ENCODE assay signal across 3 fruit fly cellular contexts in genomic region chr3L:12442593-12442992, dm6.
A peak's percentile ranks its signal among the peaks of the same experiment; 100 is the strongest.
TF ChIP-seq lines count a peak whose summit lies in the region.

No protein-coding gene starts in this region.

TF ChIP-seq in whole organism, embryonic, 481 proteins besides CTCF, POLR2A, EP300 and RAD21 (continued from another document):
- TF ChIP-seq CG2712 (tag; optimal IDR thresholded peaks at IDR 0.05; lab: Kevin White, UChicago) = peak; percentile 56
- TF ChIP-seq Nf-YA (GFP tag; IDR thresholded peaks at IDR 0.05; lab: Robert Waterston, UW) = no peak
- TF ChIP-seq row (GFP tag; IDR thresholded peaks at IDR 0.05; lab: Robert Waterston, UW) = peak; percentile 59; the same call in 2 of the 3 replicates
- no peak for TF ChIP-seq Hand (GFP tag; optimal IDR thresholded peaks at IDR 0.05; lab: Kevin White, UChicago)
- peak; percentile 1 for TF ChIP-seq CG4424 (GFP tag; optimal IDR thresholded peaks at IDR 0.05; lab: Kevin White, UChicago)
- TF ChIP-seq Pdp1 (GFP tag; optimal IDR thresholded peaks at IDR 0.05; lab: Kevin White, UChicago) = peak in 1 of 2 experiments; percentile 39
- TF ChIP-seq D19B (GFP tag; optimal IDR thresholded peaks at IDR 0.05; lab: Kevin White, UChicago) = no peak
- TF ChIP-seq CG9727 (GFP tag; optimal IDR thresholded peaks at IDR 0.05; lab: Kevin White, UChicago) = peak; percentile 11
- TF ChIP-seq CG12391 (tag; optimal IDR thresholded peaks at IDR 0.05; lab: Kevin White, UChicago) = peak; percentile 32
- peak; percentile 9 for TF ChIP-seq phol (tag; optimal IDR thresholded peaks at IDR 0.05; lab: Kevin White, UChicago)
- peak; percentile 3 for TF ChIP-seq CoRest (tag; optimal IDR thresholded peaks at IDR 0.05; lab: Kevin White, UChicago)
- peak; percentile 19 for TF ChIP-seq az2 (GFP tag; optimal IDR thresholded peaks at IDR 0.05; lab: Kevin White, UChicago)
- TF ChIP-seq CG15601 (tag; optimal IDR thresholded peaks at IDR 0.05; lab: Kevin White, UChicago) = no peak
- peak; percentile 19 for TF ChIP-seq nom (GFP tag; optimal IDR thresholded peaks at IDR 0.05; lab: Kevin White, UChicago)
- peak; percentile 8 for TF ChIP-seq Blimp-1 (GFP tag; optimal IDR thresholded peaks at IDR 0.05; lab: Kevin White, UChicago)
- peak; percentile 68 for TF ChIP-seq sens (GFP tag; lab: Kevin White, UChicago)
- TF ChIP-seq Xrp1 (GFP tag; IDR thresholded peaks at IDR 0.05; lab: Robert Waterston, UW) = peak; percentile 48; the same call in 1 of the 2 replicates
- peak; percentile 18 for TF ChIP-seq trem (tag; optimal IDR thresholded peaks at IDR 0.05; lab: Kevin White, UChicago)
- no peak for TF ChIP-seq shn (GFP tag; optimal IDR thresholded peaks at IDR 0.05; lab: Kevin White, UChicago)
- peak; percentile 28 for TF ChIP-seq nmo (GFP tag; optimal IDR thresholded peaks at IDR 0.05; lab: Kevin White, UChicago)

TF ChIP-seq in whole organism, prepupa, 60 proteins besides CTCF, POLR2A, EP300 and RAD21 (continued from another document):
- no peak for TF ChIP-seq Lpt (GFP tag; optimal IDR thresholded peaks at IDR 0.05; lab: Kevin White, UChicago)
- TF ChIP-seq CG6792 (GFP tag; optimal IDR thresholded peaks at IDR 0.05; lab: Kevin White, UChicago) = peak; percentile 52
- peak; percentile 60 for TF ChIP-seq CG31627 (GFP tag; optimal IDR thresholded peaks at IDR 0.05; lab: Kevin White, UChicago)
- peak; percentile 5 for TF ChIP-seq CG16779 (tag; optimal IDR thresholded peaks at IDR 0.05; lab: Kevin White, UChicago)
- TF ChIP-seq dsx (GFP tag; optimal IDR thresholded peaks at IDR 0.05; lab: Kevin White, UChicago; ENCODE audit: poor library complexity, severe bottlenecking) = peak; percentile 87
- TF ChIP-seq spab (GFP tag; optimal IDR thresholded peaks at IDR 0.05; lab: Kevin White, UChicago) = peak; percentile 35
- peak; percentile 64 for TF ChIP-seq topi (GFP tag; optimal IDR thresholded peaks at IDR 0.05; lab: Kevin White, UChicago)
- TF ChIP-seq lz (GFP tag; optimal IDR thresholded peaks at IDR 0.05; lab: Kevin White, UChicago) = peak; percentile 47
- TF ChIP-seq CG15336 (GFP tag; IDR thresholded peaks at IDR 0.05; lab: Robert Waterston, UW) = peak; percentile 59
- peak; percentile 73 for TF ChIP-seq CG3032 (tag; optimal IDR thresholded peaks at IDR 0.05; lab: Kevin White, UChicago)
- peak; percentile 3 for TF ChIP-seq CG6854 (GFP tag; optimal IDR thresholded peaks at IDR 0.05; lab: Kevin White, UChicago)
- peak; percentile 65 to 71 for TF ChIP-seq ss (GFP tag; optimal IDR thresholded peaks at IDR 0.05; lab: Kevin White, UChicago)
- TF ChIP-seq Sox15 (GFP tag; optimal IDR thresholded peaks at IDR 0.05; lab: Kevin White, UChicago) = peak; percentile 51
- TF ChIP-seq CG4318 (GFP tag; optimal IDR thresholded peaks at IDR 0.05; lab: Kevin White, UChicago) = peak; percentile 62
- no peak for TF ChIP-seq dac (GFP tag; optimal IDR thresholded peaks at IDR 0.05; lab: Kevin White, UChicago)
- peak; percentile 53 for TF ChIP-seq net (GFP tag; optimal IDR thresholded peaks at IDR 0.05; lab: Kevin White, UChicago)
- TF ChIP-seq acj6 (GFP tag; optimal IDR thresholded peaks at IDR 0.05; lab: Kevin White, UChicago) = peak; percentile 70
- peak; percentile 88 for TF ChIP-seq svp (GFP tag; lab: Kevin White, UChicago)
- TF ChIP-seq Gug (GFP tag; IDR thresholded peaks at IDR 0.05; lab: Robert Waterston, UW) = no peak
- peak; percentile 66 for TF ChIP-seq Hr4 (GFP tag; optimal IDR thresholded peaks at IDR 0.05; lab: Kevin White, UChicago)
- TF ChIP-seq CG8319 (GFP tag; optimal IDR thresholded peaks at IDR 0.05; lab: Kevin White, UChicago) = peak; percentile 15
- TF ChIP-seq Ets96B (tag; optimal IDR thresholded peaks at IDR 0.05; lab: Kevin White, UChicago) = peak; percentile 71
- TF ChIP-seq pdm3 (GFP tag; optimal IDR thresholded peaks at IDR 0.05; lab: Kevin White, UChicago) = peak; percentile 78
- no peak for TF ChIP-seq CG11762 (GFP tag; optimal IDR thresholded peaks at IDR 0.05; lab: Kevin White, UChicago; ENCODE audit: insufficient read depth)
- peak; percentile 70 for TF ChIP-seq OdsH (GFP tag; optimal IDR thresholded peaks at IDR 0.05; lab: Kevin White, UChicago)
- TF ChIP-seq CG10631 (GFP tag; optimal IDR thresholded peaks at IDR 0.05; lab: Kevin White, UChicago) = peak; percentile 33
- TF ChIP-seq cyc (GFP tag; optimal IDR thresholded peaks at IDR 0.05; lab: Kevin White, UChicago) = peak; percentile 62
- peak; percentile 28 for TF ChIP-seq CG1621 (tag; optimal IDR thresholded peaks at IDR 0.05; lab: Kevin White, UChicago)
- TF ChIP-seq fd59A (GFP tag; optimal IDR thresholded peaks at IDR 0.05; lab: Kevin White, UChicago) = peak; percentile 63
- TF ChIP-seq Hr39 (GFP tag; optimal IDR thresholded peaks at IDR 0.05; lab: Kevin White, UChicago) = peak; percentile 53
- TF ChIP-seq Ets21C (GFP tag; optimal IDR thresholded peaks at IDR 0.05; lab: Kevin White, UChicago) = peak; percentile 30
- TF ChIP-seq Hr38 (GFP tag; optimal IDR thresholded peaks at IDR 0.05; lab: Kevin White, UChicago) = no peak
- TF ChIP-seq fkh (GFP tag; optimal IDR thresholded peaks at IDR 0.05; lab: Kevin White, UChicago) = no peak
- peak; percentile 74 for TF ChIP-seq CG3919 (GFP tag; optimal IDR thresholded peaks at IDR 0.05; lab: Kevin White, UChicago)
- peak; percentile 77 for TF ChIP-seq Met (GFP tag; optimal IDR thresholded peaks at IDR 0.05; lab: Kevin White, UChicago)
- peak; percentile 60 for TF ChIP-seq CG8632 (GFP tag; optimal IDR thresholded peaks at IDR 0.05; lab: Kevin White, UChicago)
- TF ChIP-seq esn (GFP tag; optimal IDR thresholded peaks at IDR 0.05; lab: Kevin White, UChicago) = peak; percentile 68

TF ChIP-seq in whole organism, wandering third instar larva, 38 proteins besides CTCF, POLR2A, EP300 and RAD21 (continued from another document):
- TF ChIP-seq br (GFP tag; optimal IDR thresholded peaks at IDR 0.05; lab: Kevin White, UChicago) (peak; percentile 51), ey (GFP tag; optimal IDR thresholded peaks at IDR 0.05; lab: Kevin White, UChicago) (peak; percentile 61), usp (GFP tag; optimal IDR thresholded peaks at IDR 0.05; lab: Kevin White, UChicago) (no peak), tai (GFP tag; optimal IDR thresholded peaks at IDR 0.05; lab: Kevin White, UChicago) (no peak), sage (GFP tag; optimal IDR thresholded peaks at IDR 0.05; lab: Kevin White, UChicago) (no peak), N (GFP tag; optimal IDR thresholded peaks at IDR 0.05; lab: Kevin White, UChicago) (no peak)
